Worm (Caenorhabditis elegans) whole organism, midembryonic: ENCODE data around the gene D1086.1.
"Not testable (repeated sequence)": the region's sequence is repeated elsewhere in the genome, so short reads cannot be mapped to it uniquely, and the experiment has no call there.

Experiments used
- T22C8.4 ChIP-seq: fragments of 200-800 bp; sonication (Bioruptor generic); IDR thresholded peaks from 2 replicates; pipeline ENCODE4 v1.3.6; 2022; ENCODE audit warnings: missing genetic modification characterization, missing compliant biosample characterization
- cog-1 ChIP-seq: sonication (generic microtip); optimal IDR thresholded peaks from 2 replicates; lab custom pipeline; 2016; ENCODE audit warnings: missing genetic modification characterization, missing compliant biosample characterization
- flt-1 ChIP-seq: fragments of 200-800 bp; sonication (Bioruptor generic); IDR thresholded peaks from 2 replicates; pipeline ENCODE4 v1.3.6; 2022; ENCODE audit warnings: missing genetic modification characterization, missing compliant biosample characterization
- klf-2 ChIP-seq: fragments of 200-800 bp; sonication (Bioruptor generic); conservative IDR thresholded peaks from 2 replicates; pipeline ENCODE4 v1.3.6; 2022; ENCODE audit warnings: missing genetic modification reagents, missing genetic modification characterization, missing compliant biosample characterization
- med-1 ChIP-seq: sonication (generic microtip); optimal IDR thresholded peaks from 2 replicates; lab custom pipeline; 2017; ENCODE audit warnings: missing genetic modification characterization, mild to moderate bottlenecking, missing compliant biosample characterization, antibody characterized with exemption, missing genetic modification reagents; ENCODE audit not compliant: insufficient read depth
- ref-1 ChIP-seq: fragments of 200-800 bp; sonication (Bioruptor generic); conservative IDR thresholded peaks from 2 replicates; pipeline ENCODE4 v1.3.6; 2022; ENCODE audit warnings: missing genetic modification reagents, missing genetic modification characterization, missing compliant biosample characterization
- tab-1 ChIP-seq: fragments of 200-800 bp; sonication (Bioruptor generic); IDR thresholded peaks from 2 replicates; pipeline ENCODE4 v1.3.6; 2022; ENCODE audit warnings: missing genetic modification characterization, missing compliant biosample characterization
- ztf-23 ChIP-seq: fragments of 200-800 bp; sonication (Bioruptor generic); IDR thresholded peaks from 2 replicates; pipeline ENCODE4 v1.3.6; 2022; ENCODE audit warnings: missing genetic modification reagents, missing genetic modification characterization, missing compliant biosample characterization
- ztf-29 ChIP-seq: fragments of 200-800 bp; sonication (Bioruptor generic); IDR thresholded peaks from 2 replicates; pipeline ENCODE4 v1.3.6; 2022; ENCODE audit warnings: missing genetic modification reagents, missing genetic modification characterization, missing compliant biosample characterization

D1086.1 gene

ce11 chrV:14128858-14129257 lies 30.2 kb downstream of the D1086.1 start:
- TF ChIP-seq cog-1 (tag; lab: Kevin White, UChicago): no peak
- TF ChIP-seq ztf-23: no peak
- TF ChIP-seq med-1 (GFP tag; lab: Kevin White, UChicago): no peak
- TF ChIP-seq tab-1: no peak
- no peak for TF ChIP-seq ztf-29 (GFP tag; lab: Robert Waterston, UW)
- no peak for TF ChIP-seq klf-2 (GFP tag; lab: Robert Waterston, UW)
- no peak for TF ChIP-seq ref-1 (GFP tag; lab: Robert Waterston, UW)
- TF ChIP-seq flt-1 (GFP tag; lab: Robert Waterston, UW): no peak
- no peak for TF ChIP-seq T22C8.4 (GFP tag; lab: Robert Waterston, UW)

- TF ChIP-seq T22C8.4 (GFP tag; lab: Robert Waterston, UW) (no peak), ztf-23 (no peak), klf-2 (GFP tag; lab: Robert Waterston, UW) (no peak), flt-1 (GFP tag; lab: Robert Waterston, UW) (no peak), med-1 (GFP tag; lab: Kevin White, UChicago) (no peak), ztf-29 (GFP tag; lab: Robert Waterston, UW) (no peak), tab-1 (no peak), ref-1 (GFP tag; lab: Robert Waterston, UW) (no peak), cog-1 (tag; lab: Kevin White, UChicago) (no peak)
Measured at ce11 chrV:14130226-14130625, 31.6 kb downstream of the D1086.1 start.

- TF ChIP-seq ref-1 (GFP tag; lab: Robert Waterston, UW): no peak
- no peak for TF ChIP-seq ztf-23
- TF ChIP-seq klf-2 (GFP tag; lab: Robert Waterston, UW): no peak
- TF ChIP-seq med-1 (GFP tag; lab: Kevin White, UChicago): no peak
- TF ChIP-seq cog-1 (tag; lab: Kevin White, UChicago): no peak
- TF ChIP-seq T22C8.4 (GFP tag; lab: Robert Waterston, UW): no peak
- no peak for TF ChIP-seq tab-1
- TF ChIP-seq flt-1 (GFP tag; lab: Robert Waterston, UW): no peak
- no peak for TF ChIP-seq ztf-29 (GFP tag; lab: Robert Waterston, UW)
Measured at ce11 chrV:14133002-14133763, 34.5 kb downstream of the D1086.1 start.

- no peak for TF ChIP-seq ref-1 (GFP tag; lab: Robert Waterston, UW)
- TF ChIP-seq med-1 (GFP tag; lab: Kevin White, UChicago): no peak
- TF ChIP-seq T22C8.4 (GFP tag; lab: Robert Waterston, UW): no peak
Measured at ce11 chrV:14134757-14135441, 36.2 kb downstream of the D1086.1 start.

- no peak for TF ChIP-seq ztf-23
- TF ChIP-seq klf-2 (GFP tag; lab: Robert Waterston, UW): no peak
- no peak for TF ChIP-seq tab-1
- TF ChIP-seq cog-1 (tag; lab: Kevin White, UChicago): peak; percentile 40
- TF ChIP-seq flt-1 (GFP tag; lab: Robert Waterston, UW): 0 out of 2 replicates have a peak, but pooled peaks have one; percentile 6
- TF ChIP-seq ztf-29 (GFP tag; lab: Robert Waterston, UW): no peak
- TF ChIP-seq ref-1 (GFP tag; lab: Robert Waterston, UW): no peak
- TF ChIP-seq med-1 (GFP tag; lab: Kevin White, UChicago): no peak
Measured at ce11 chrV:14136152-14136551, 37.5 kb downstream of the D1086.1 start.

ce11 chrV:14137766-14138165 lies 39.1 kb downstream of the D1086.1 start, which contains the start of gene AH10.4:
Gene AH10.4, minus strand, starts transcription at chrV:14137866.
- not testable (repeated sequence) for TF ChIP-seq cog-1 (tag; lab: Kevin White, UChicago); med-1 (GFP tag; lab: Kevin White, UChicago); ztf-23

ce11 chrV:14139252-14140100 lies 40.8 kb downstream of the D1086.1 start:
- TF ChIP-seq cog-1 (tag; lab: Kevin White, UChicago) (peak; percentile 4), flt-1 (GFP tag; lab: Robert Waterston, UW) (no peak)

ce11 chrV:14140733-14141132 lies 42.1 kb downstream of the D1086.1 start:
- TF ChIP-seq ztf-29 (GFP tag; lab: Robert Waterston, UW) (no peak), tab-1 (no peak), ref-1 (GFP tag; lab: Robert Waterston, UW) (no peak), klf-2 (GFP tag; lab: Robert Waterston, UW) (no peak), med-1 (GFP tag; lab: Kevin White, UChicago) (no peak), ztf-23 (no peak), flt-1 (GFP tag; lab: Robert Waterston, UW) (no peak)

ce11 chrV:14141846-14142245 lies 43.2 kb downstream of the D1086.1 start:
- no peak for TF ChIP-seq flt-1 (GFP tag; lab: Robert Waterston, UW)
- TF ChIP-seq ztf-23: no peak
- no peak for TF ChIP-seq tab-1
- TF ChIP-seq med-1 (GFP tag; lab: Kevin White, UChicago): no peak
- TF ChIP-seq ref-1 (GFP tag; lab: Robert Waterston, UW): no peak
- TF ChIP-seq ztf-29 (GFP tag; lab: Robert Waterston, UW): no peak
- TF ChIP-seq klf-2 (GFP tag; lab: Robert Waterston, UW): no peak
- no peak for TF ChIP-seq cog-1 (tag; lab: Kevin White, UChicago)
